Fruit fly (Drosophila melanogaster) whole organism, adult: ENCODE data around the gene Ppm1.

Source experiments
- CG5204 ChIP-seq: fragments of 200-800 bp; sonication (Bioruptor generic); optimal IDR thresholded peaks from 2 replicates; lab custom pipeline; 2016; ENCODE audit warnings: missing biosample characterization, missing genetic modification characterization
- kay ChIP-seq: fragments of 200-800 bp; sonication (Bioruptor generic); peaks from one replicate; lab custom pipeline; 2016; ENCODE audit warnings: missing biosample characterization, missing genetic modification characterization, borderline replicate concordance

dm6 chr3L:561772-562454 lies 19.2 kb upstream of the Ppm1 start:
- TF ChIP-seq CG5204 (GFP tag; lab: Kevin White, UChicago): no peak
- no peak for TF ChIP-seq kay (GFP tag; lab: Kevin White, UChicago)
